Fruit fly (Drosophila melanogaster) S2 (cell line): Measurements from ENCODE around the gene CG14570.

ENCODE experiments used
- CG8478 ChIP-seq: fragments of >200 bp; optimal IDR thresholded peaks from 2 replicates; lab custom pipeline; 2018
- CTCF ChIP-seq, 2 experiments: fragments of >200 bp; optimal IDR thresholded peaks; 2 replicates each; lab custom pipeline; 2018

dm6 chr3L:21685753-21686152 lies 44.5 kb downstream of the CG14570 start:
- TF ChIP-seq CTCF (optimal IDR thresholded peaks at IDR 0.05; lab: Kevin White, UChicago) (no peak), CG8478 (lab: Kevin White, UChicago) (no peak)
